Fruit fly (Drosophila melanogaster) whole organism, embryonic: ENCODE measurements around the gene CG34039.

ENCODE experiments used
- Adf1 ChIP-seq: fragments of 200-800 bp; sonication (Bioruptor generic); IDR thresholded peaks from 2 replicates; pipeline ENCODE4 v1.3.6; 2022; ENCODE audit warnings: missing biosample characterization, missing genetic modification characterization
- Antp ChIP-seq: fragments of 200-800 bp; sonication (Bioruptor generic); optimal IDR thresholded peaks from 3 replicates; lab custom pipeline; 2016; ENCODE audit warnings: missing biosample characterization, missing genetic modification characterization
- CG12219 ChIP-seq: fragments of 200-800 bp; sonication (Bioruptor generic); optimal IDR thresholded peaks from 3 replicates; lab custom pipeline; 2018; ENCODE audit warnings: missing biosample characterization, mild to moderate bottlenecking, missing genetic modification characterization
- CG1233 ChIP-seq: fragments of 200-800 bp; sonication (Bioruptor generic); optimal IDR thresholded peaks from 4 replicates; lab custom pipeline; 2018; ENCODE audit warnings: missing biosample characterization, mild to moderate bottlenecking, missing genetic modification characterization
- CG13123 ChIP-seq: fragments of 200-800 bp; sonication (Bioruptor generic); optimal IDR thresholded peaks from 2 replicates; lab custom pipeline; 2016; ENCODE audit warnings: missing biosample characterization, missing genetic modification characterization
- CG13424 ChIP-seq: fragments of 200-800 bp; sonication (Bioruptor generic); optimal IDR thresholded peaks from 2 replicates; lab custom pipeline; 2019; ENCODE audit warnings: missing biosample characterization, mild to moderate bottlenecking, missing genetic modification characterization, moderate library complexity
- CG13624 ChIP-seq: fragments of 200-800 bp; sonication (Bioruptor generic); optimal IDR thresholded peaks from 2 replicates; lab custom pipeline; 2016; ENCODE audit warnings: missing biosample characterization, missing genetic modification characterization
- CG13894 ChIP-seq: fragments of 200-800 bp; sonication (Bioruptor generic); optimal IDR thresholded peaks from 3 replicates; lab custom pipeline; 2018; ENCODE audit warnings: missing biosample characterization, mild to moderate bottlenecking, missing genetic modification characterization, moderate library complexity
- CG14441 ChIP-seq: fragments of 200-800 bp; sonication (Bioruptor generic); IDR thresholded peaks from 2 replicates; pipeline ENCODE4 v1.3.6; 2022; ENCODE audit warnings: missing biosample characterization, missing genetic modification characterization
- CG14860 ChIP-seq: fragments of 200-800 bp; sonication (Bioruptor generic); IDR thresholded peaks from 3 replicates; pipeline ENCODE4 v1.3.6; 2022; ENCODE audit warnings: missing biosample characterization, missing genetic modification characterization; ENCODE audit not compliant: partially characterized antibody
- CG15269 ChIP-seq: fragments of 200-800 bp; sonication (Bioruptor generic); optimal IDR thresholded peaks from 2 replicates; lab custom pipeline; 2018; ENCODE audit warnings: missing biosample characterization, mild to moderate bottlenecking, missing genetic modification characterization, moderate library complexity
- CG1529 ChIP-seq: fragments of 200-800 bp; sonication (Bioruptor generic); optimal IDR thresholded peaks from 3 replicates; lab custom pipeline; 2018; ENCODE audit warnings: missing biosample characterization, missing genetic modification characterization
- CG15601 ChIP-seq: fragments of 200-800 bp; sonication (Bioruptor generic); optimal IDR thresholded peaks from 3 replicates; lab custom pipeline; 2019; ENCODE audit warnings: missing biosample characterization, mild to moderate bottlenecking, missing genetic modification characterization, moderate library complexity
- CG18476 ChIP-seq: fragments of 200-800 bp; sonication (Bioruptor generic); optimal IDR thresholded peaks from 2 replicates; lab custom pipeline; 2016; ENCODE audit warnings: missing biosample characterization, mild to moderate bottlenecking, missing genetic modification characterization
- CG2712 ChIP-seq: fragments of 200-800 bp; optimal IDR thresholded peaks from 3 replicates; lab custom pipeline; 2019; ENCODE audit warnings: missing biosample characterization, mild to moderate bottlenecking, missing genetic modification characterization, moderate library complexity
- CG3065 ChIP-seq: fragments of 200-800 bp; sonication (Bioruptor generic); optimal IDR thresholded peaks from 2 replicates; lab custom pipeline; 2016; ENCODE audit warnings: missing biosample characterization, missing genetic modification characterization
- CG31388 ChIP-seq: fragments of 200-800 bp; sonication (Bioruptor generic); optimal IDR thresholded peaks from 2 replicates; lab custom pipeline; 2016; ENCODE audit warnings: missing biosample characterization, missing genetic modification characterization
- CG3163 ChIP-seq: fragments of 200-800 bp; sonication (Bioruptor generic); optimal IDR thresholded peaks from 3 replicates; lab custom pipeline; 2016; ENCODE audit warnings: missing biosample characterization, missing genetic modification characterization
- CG3995 ChIP-seq: fragments of 200-800 bp; sonication (Bioruptor generic); optimal IDR thresholded peaks from 3 replicates; lab custom pipeline; 2016; ENCODE audit warnings: missing biosample characterization, missing genetic modification characterization
- CG6654 ChIP-seq: fragments of 200-800 bp; sonication (Bioruptor generic); optimal IDR thresholded peaks from 2 replicates; lab custom pipeline; 2017; ENCODE audit warnings: missing biosample characterization, mild to moderate bottlenecking, missing genetic modification characterization
- Camta ChIP-seq: fragments of 200-800 bp; sonication (Bioruptor generic); optimal IDR thresholded peaks from 2 replicates; lab custom pipeline; 2016; ENCODE audit warnings: missing biosample characterization, missing genetic modification characterization
- CkIIα-i1 ChIP-seq: fragments of 200-800 bp; sonication (Bioruptor generic); IDR thresholded peaks from 2 replicates; pipeline ENCODE4 v1.3.6; 2022; ENCODE audit warnings: missing biosample characterization, missing genetic modification characterization
- CoRest ChIP-seq: fragments of 200-800 bp; sonication (Bioruptor generic); optimal IDR thresholded peaks from 3 replicates; lab custom pipeline; 2018; ENCODE audit warnings: missing biosample characterization, mild to moderate bottlenecking, missing genetic modification characterization, moderate library complexity
- Deaf1 ChIP-seq: fragments of 200-800 bp; optimal IDR thresholded peaks from 3 replicates; lab custom pipeline; 2019; ENCODE audit warnings: missing biosample characterization, mild to moderate bottlenecking, missing genetic modification characterization, moderate library complexity
- H15 ChIP-seq: fragments of 200-800 bp; sonication (Bioruptor generic); IDR thresholded peaks from 3 replicates; pipeline ENCODE4 v1.3.6; 2022; ENCODE audit warnings: missing biosample characterization, missing genetic modification characterization
- Hmr ChIP-seq: fragments of 200-800 bp; sonication (Bioruptor generic); optimal IDR thresholded peaks from 3 replicates; lab custom pipeline; 2017; ENCODE audit warnings: mild to moderate bottlenecking, missing biosample characterization, missing genetic modification reagents, missing genetic modification characterization
- Hr39 ChIP-seq: fragments of >200 bp; optimal IDR thresholded peaks from 2 replicates; lab custom pipeline; 2017
- Neu2 ChIP-seq: fragments of 200-800 bp; sonication (Bioruptor generic); optimal IDR thresholded peaks from 3 replicates; lab custom pipeline; 2016; ENCODE audit warnings: missing biosample characterization, missing genetic modification characterization, borderline replicate concordance
- Opbp ChIP-seq: fragments of 200-800 bp; sonication (Bioruptor generic); IDR thresholded peaks from 3 replicates; pipeline ENCODE4 v1.3.6; 2022; ENCODE audit warnings: missing biosample characterization, missing genetic modification characterization; ENCODE audit not compliant: partially characterized antibody
- Sin3A ChIP-seq: fragments of >200 bp; optimal IDR thresholded peaks from 2 replicates; lab custom pipeline; 2018
- Ssrp ChIP-seq: fragments of 200-800 bp; sonication (Bioruptor generic); optimal IDR thresholded peaks from 2 replicates; lab custom pipeline; 2018; ENCODE audit warnings: missing biosample characterization, mild to moderate bottlenecking, missing genetic modification characterization, moderate library complexity
- Xrp1 ChIP-seq: fragments of 200-800 bp; sonication (Bioruptor generic); IDR thresholded peaks from 2 replicates; pipeline ENCODE4 v1.3.6; 2022; ENCODE audit warnings: missing biosample characterization, missing genetic modification characterization
- br ChIP-seq: fragments of >200 bp; optimal IDR thresholded peaks from 2 replicates; lab custom pipeline; 2017
- chinmo ChIP-seq: fragments of 200-800 bp; sonication (Bioruptor generic); IDR thresholded peaks from 4 replicates; pipeline ENCODE4 v1.3.6; 2022; ENCODE audit warnings: missing biosample characterization, missing genetic modification characterization; ENCODE audit not compliant: partially characterized antibody
- corto ChIP-seq: fragments of 200-800 bp; sonication (Bioruptor generic); optimal IDR thresholded peaks from 2 replicates; lab custom pipeline; 2016; ENCODE audit warnings: missing biosample characterization, mild to moderate bottlenecking, missing genetic modification characterization, moderate library complexity
- crc ChIP-seq: fragments of 200-800 bp; sonication (Bioruptor generic); optimal IDR thresholded peaks from 2 replicates; lab custom pipeline; 2016; ENCODE audit warnings: missing biosample characterization, missing genetic modification characterization
- dimm ChIP-seq: fragments of 200-800 bp; sonication (Bioruptor generic); IDR thresholded peaks from 2 replicates; pipeline ENCODE4 v1.3.6; 2022; ENCODE audit warnings: missing biosample characterization, missing genetic modification characterization
- esg ChIP-seq: fragments of 200-800 bp; sonication (Bioruptor generic); conservative IDR thresholded peaks from 2 replicates; pipeline ENCODE4 v1.3.6; 2022; ENCODE audit warnings: missing biosample characterization, missing genetic modification characterization
- eve ChIP-seq, 2 experiments: fragments of >200 bp; optimal IDR thresholded peaks; 2 replicates each; lab custom pipeline; 2017; ENCODE audit warnings: missing biosample characterization in 2 of 2, missing genetic modification characterization in 2 of 2
- ewg ChIP-seq: fragments of 200-800 bp; sonication (Bioruptor generic); optimal IDR thresholded peaks from 3 replicates; lab custom pipeline; 2017; ENCODE audit warnings: mild to moderate bottlenecking, missing biosample characterization, missing genetic modification reagents, missing genetic modification characterization
- fd102C ChIP-seq: fragments of 200-800 bp; sonication (Bioruptor generic); optimal IDR thresholded peaks from 2 replicates; lab custom pipeline; 2018; ENCODE audit warnings: missing biosample characterization, mild to moderate bottlenecking, missing genetic modification characterization, moderate library complexity
- fru ChIP-seq: fragments of >200 bp; optimal IDR thresholded peaks from 2 replicates; lab custom pipeline; 2017
- gem ChIP-seq: fragments of 200-800 bp; sonication (Bioruptor generic); optimal IDR thresholded peaks from 2 replicates; lab custom pipeline; 2019; ENCODE audit warnings: missing biosample characterization, mild to moderate bottlenecking, missing genetic modification characterization, moderate library complexity
- gsb ChIP-seq: fragments of 200-800 bp; sonication (Bioruptor generic); IDR thresholded peaks from 2 replicates; pipeline ENCODE4 v1.3.6; 2022; ENCODE audit warnings: missing biosample characterization, missing genetic modification characterization
- gt ChIP-seq: fragments of 200-800 bp; sonication (Bioruptor generic); IDR thresholded peaks from 2 replicates; pipeline ENCODE4 v1.3.6; 2022; ENCODE audit warnings: missing biosample characterization, missing genetic modification characterization
- ham ChIP-seq: fragments of 200-800 bp; sonication (Bioruptor generic); IDR thresholded peaks from 2 replicates; pipeline ENCODE4 v1.3.6; 2022; ENCODE audit warnings: missing biosample characterization, missing genetic modification characterization
- hbn ChIP-seq: fragments of 200-800 bp; sonication (Bioruptor generic); IDR thresholded peaks from 2 replicates; pipeline ENCODE4 v1.3.6; 2022; ENCODE audit warnings: missing biosample characterization, missing genetic modification characterization; ENCODE audit not compliant: partially characterized antibody
- jing ChIP-seq: fragments of 200-800 bp; sonication (Bioruptor generic); optimal IDR thresholded peaks from 2 replicates; lab custom pipeline; 2018; ENCODE audit warnings: missing biosample characterization, mild to moderate bottlenecking, missing genetic modification characterization
- salm ChIP-seq: fragments of 200-800 bp; sonication (Bioruptor generic); optimal IDR thresholded peaks from 2 replicates; lab custom pipeline; 2018; ENCODE audit warnings: missing biosample characterization, mild to moderate bottlenecking, missing genetic modification characterization
- sisA ChIP-seq: fragments of 200-800 bp; sonication (Bioruptor generic); IDR thresholded peaks from 2 replicates; pipeline ENCODE4 v1.3.6; 2022; ENCODE audit warnings: missing biosample characterization, missing genetic modification characterization
- stc ChIP-seq: fragments of 200-800 bp; sonication (Bioruptor generic); IDR thresholded peaks from 2 replicates; pipeline ENCODE4 v1.3.6; 2022; ENCODE audit warnings: missing biosample characterization, missing genetic modification characterization
- toy ChIP-seq: fragments of 200-800 bp; sonication (Bioruptor generic); IDR thresholded peaks from 2 replicates; pipeline ENCODE4 v1.3.6; 2022; ENCODE audit warnings: missing biosample characterization, missing genetic modification characterization
- usp ChIP-seq: fragments of >200 bp; optimal IDR thresholded peaks from 2 replicates; lab custom pipeline; 2017; ENCODE audit warnings: missing biosample characterization, missing genetic modification characterization

The CG34039 gene

dm6 chr3L:14555052-14555451 is 4.7 kb upstream of the CG34039 start:
- TF ChIP-seq dimm (GFP tag; lab: Robert Waterston, UW) (no peak), CG1233 (GFP tag; lab: Kevin White, UChicago) (peak; percentile 60), CG14441 (GFP tag; lab: Robert Waterston, UW) (peak; percentile 5; the same call in 1 of the 2 replicates), Hmr (GFP tag; lab: Kevin White, UChicago) (no peak), H15 (GFP tag; lab: Robert Waterston, UW) (no peak), Ssrp (tag; lab: Kevin White, UChicago) (no peak), CG31388 (GFP tag; lab: Kevin White, UChicago) (no peak), ham (GFP tag; lab: Robert Waterston, UW) (no peak), CG13424 (tag; lab: Kevin White, UChicago) (peak; percentile 37), usp (no peak), ewg (GFP tag; lab: Kevin White, UChicago) (no peak), Adf1 (no peak), fd102C (GFP tag; lab: Kevin White, UChicago) (no peak), CG2712 (tag; lab: Kevin White, UChicago) (peak; percentile 28), gem (tag; lab: Kevin White, UChicago) (peak; percentile 15), sisA (GFP tag; lab: Robert Waterston, UW) (no peak), CG15269 (peak; percentile 38), eve (GFP tag; optimal IDR thresholded peaks at IDR 0.05; lab: Kevin White, UChicago) (peak in 1 of 2 experiments; percentile 44), hbn (GFP tag; lab: Robert Waterston, UW) (no peak), gsb (no peak), CG18476 (GFP tag; lab: Kevin White, UChicago) (no peak), salm (tag; lab: Kevin White, UChicago) (no peak), Camta (GFP tag; lab: Kevin White, UChicago) (no peak), Opbp (GFP tag; lab: Robert Waterston, UW) (no peak), CG13123 (GFP tag; lab: Kevin White, UChicago) (no peak), Antp (GFP tag; lab: Kevin White, UChicago) (no peak), br (lab: Kevin White, UChicago) (no peak), CG1529 (GFP tag; lab: Kevin White, UChicago) (peak; percentile 40), CG6654 (GFP tag; lab: Kevin White, UChicago) (no peak), CG13894 (tag; lab: Kevin White, UChicago) (peak; percentile 33), CG15601 (tag; lab: Kevin White, UChicago) (peak; percentile 65), CG12219 (GFP tag; lab: Kevin White, UChicago) (peak; percentile 63), Neu2 (GFP tag; lab: Kevin White, UChicago) (no peak), Sin3A (no peak), corto (GFP tag; lab: Kevin White, UChicago) (no peak), CG3995 (GFP tag; lab: Kevin White, UChicago) (no peak), Deaf1 (tag; lab: Kevin White, UChicago) (no peak), CG14860 (GFP tag; lab: Robert Waterston, UW) (no peak), CG3163 (GFP tag; lab: Kevin White, UChicago) (no peak), CG3065 (GFP tag; lab: Kevin White, UChicago) (no peak), CkIIα-i1 (GFP tag; lab: Robert Waterston, UW) (no peak), stc (GFP tag; lab: Robert Waterston, UW) (peak; percentile 37; the same call in 1 of the 2 replicates), toy (GFP tag; lab: Robert Waterston, UW) (no peak), fru (lab: Kevin White, UChicago) (no peak), gt (GFP tag; lab: Robert Waterston, UW) (no peak), crc (no peak), esg (GFP tag; lab: Robert Waterston, UW) (no peak), chinmo (no peak), Hr39 (no peak), jing (no peak), CoRest (tag; lab: Kevin White, UChicago) (no peak), Xrp1 (GFP tag; lab: Robert Waterston, UW) (peak; percentile 45; the same call in 1 of the 2 replicates), CG13624 (GFP tag; lab: Kevin White, UChicago) (no peak)
